Fruit fly (Drosophila melanogaster): ENCODE results near the gene CG7488.

Gene CG7488

dm6 chr3R:12995522-12995921 lies at the start of gene CG7488 (continued):
- TF ChIP-seq E2f2 (GFP tag; IDR thresholded peaks at IDR 0.05): peak; percentile 91
- no peak for TF ChIP-seq CG6654 (GFP tag; optimal IDR thresholded peaks at IDR 0.05)
- no peak for TF ChIP-seq CG34376 (GFP tag; optimal IDR thresholded peaks at IDR 0.05)
- no peak for TF ChIP-seq ttk (GFP tag; IDR thresholded peaks at IDR 0.05)
- TF ChIP-seq z (GFP tag; IDR thresholded peaks at IDR 0.05): no peak
- TF ChIP-seq CG6175 (GFP tag; IDR thresholded peaks at IDR 0.05): no peak
- TF ChIP-seq YL-1 (GFP tag; optimal IDR thresholded peaks at IDR 0.05): peak; percentile 54
- no peak for TF ChIP-seq repo (GFP tag; optimal IDR thresholded peaks at IDR 0.05)
- peak; percentile 60; the same call in 2 of the 3 replicates for TF ChIP-seq knrl (GFP tag; IDR thresholded peaks at IDR 0.05; ENCODE audit: partially characterized antibody)
- no peak for TF ChIP-seq Hsf (GFP tag; optimal IDR thresholded peaks at IDR 0.05)
- peak; percentile 86 for TF ChIP-seq unc-4 (GFP tag; IDR thresholded peaks at IDR 0.05; ENCODE audit: partially characterized antibody)
- TF ChIP-seq Doc2 (GFP tag; IDR thresholded peaks at IDR 0.05): no peak
- peak; percentile 13 for TF ChIP-seq gfzf (GFP tag; optimal IDR thresholded peaks at IDR 0.05)
- TF ChIP-seq zfh2 (GFP tag; optimal IDR thresholded peaks at IDR 0.05): no peak
- TF ChIP-seq CG1024 (GFP tag; IDR thresholded peaks at IDR 0.05): no peak
- no peak for TF ChIP-seq bowl (GFP tag; IDR thresholded peaks at IDR 0.05)
- TF ChIP-seq CG34224 (GFP tag; IDR thresholded peaks at IDR 0.05; ENCODE audit: partially characterized antibody): peak; percentile 97
- no peak for TF ChIP-seq zf30C (GFP tag; optimal IDR thresholded peaks at IDR 0.05)
- peak; percentile 81; the same call in 1 of the 2 replicates for TF ChIP-seq nerfin-2 (GFP tag; IDR thresholded peaks at IDR 0.05; ENCODE audit: partially characterized antibody)
- TF ChIP-seq ci (GFP tag; IDR thresholded peaks at IDR 0.05): no peak
- no peak for TF ChIP-seq tgo (GFP tag; IDR thresholded peaks at IDR 0.05)
- TF ChIP-seq shn (GFP tag; optimal IDR thresholded peaks at IDR 0.05): no peak
- no peak for TF ChIP-seq HmgZ (tag; optimal IDR thresholded peaks at IDR 0.05)
- peak; percentile 2 for TF ChIP-seq Sin3A (optimal IDR thresholded peaks at IDR 0.05)
- peak; percentile 69 for TF ChIP-seq Sry-δ (GFP tag; optimal IDR thresholded peaks at IDR 0.05)
- TF ChIP-seq zen2 (GFP tag; IDR thresholded peaks at IDR 0.05; ENCODE audit: partially characterized antibody): peak; percentile 84
- no peak for TF ChIP-seq CG11723 (GFP tag; optimal IDR thresholded peaks at IDR 0.05)
- no peak for TF ChIP-seq CG11456 (GFP tag; IDR thresholded peaks at IDR 0.05)
- TF ChIP-seq Hand (GFP tag; optimal IDR thresholded peaks at IDR 0.05): no peak
- peak; percentile 85 for TF ChIP-seq tna (GFP tag; IDR thresholded peaks at IDR 0.05; ENCODE audit: partially characterized antibody)
- TF ChIP-seq CG8388 (GFP tag; optimal IDR thresholded peaks at IDR 0.05): peak; percentile 90
- no peak for TF ChIP-seq nerfin-1 (tag; optimal IDR thresholded peaks at IDR 0.05)
- TF ChIP-seq CG7987 (GFP tag; optimal IDR thresholded peaks at IDR 0.05): no peak
- no peak for TF ChIP-seq CG17385 (GFP tag; optimal IDR thresholded peaks at IDR 0.05)
- TF ChIP-seq oc (tag; optimal IDR thresholded peaks at IDR 0.05): no peak
- TF ChIP-seq Dll (GFP tag; IDR thresholded peaks at IDR 0.05; ENCODE audit: partially characterized antibody): peak; percentile 92
- TF ChIP-seq CG6791 (GFP tag; IDR thresholded peaks at IDR 0.05; ENCODE audit: partially characterized antibody): peak; percentile 89
- TF ChIP-seq fd3F (GFP tag; optimal IDR thresholded peaks at IDR 0.05): no peak
- TF ChIP-seq p53 (GFP tag; optimal IDR thresholded peaks at IDR 0.05): no peak
- peak; percentile 68 for TF ChIP-seq MESR4 (GFP tag; optimal IDR thresholded peaks at IDR 0.05)
- TF ChIP-seq CG12219 (GFP tag; optimal IDR thresholded peaks at IDR 0.05): no peak
- TF ChIP-seq CG7963 (GFP tag; IDR thresholded peaks at IDR 0.05; ENCODE audit: partially characterized antibody): peak; percentile 70; the same call in 2 of the 3 replicates
- TF ChIP-seq Hr39 (optimal IDR thresholded peaks at IDR 0.05): no peak
- TF ChIP-seq ken (GFP tag; IDR thresholded peaks at IDR 0.05): no peak
- TF ChIP-seq tio (GFP tag; optimal IDR thresholded peaks at IDR 0.05): no peak
- TF ChIP-seq CG17186 (GFP tag; optimal IDR thresholded peaks at IDR 0.05): peak; percentile 50
- TF ChIP-seq CG10462 (GFP tag; optimal IDR thresholded peaks at IDR 0.05): no peak
- TF ChIP-seq CG12299 (tag; optimal IDR thresholded peaks at IDR 0.05): no peak
- no peak for TF ChIP-seq zfh1 (GFP tag; IDR thresholded peaks at IDR 0.05)
- TF ChIP-seq CG8765 (GFP tag; IDR thresholded peaks at IDR 0.05): no peak
- TF ChIP-seq Mes4 (GFP tag; optimal IDR thresholded peaks at IDR 0.05): no peak
- TF ChIP-seq CG2120 (GFP tag; optimal IDR thresholded peaks at IDR 0.05): no peak

Measured in whole organism, embryonic.